Worm (Caenorhabditis elegans) whole organism, midembryonic: ENCODE data around the gene mam-5.

ENCODE experiments used
- T22C8.4 ChIP-seq: fragments of 200-800 bp; sonication (Bioruptor generic); IDR thresholded peaks from 2 replicates; pipeline ENCODE4 v1.3.6; 2022; ENCODE audit warnings: missing genetic modification characterization, missing compliant biosample characterization
- cog-1 ChIP-seq: sonication (generic microtip); optimal IDR thresholded peaks from 2 replicates; lab custom pipeline; 2016; ENCODE audit warnings: missing genetic modification characterization, missing compliant biosample characterization
- flt-1 ChIP-seq: fragments of 200-800 bp; sonication (Bioruptor generic); IDR thresholded peaks from 2 replicates; pipeline ENCODE4 v1.3.6; 2022; ENCODE audit warnings: missing genetic modification characterization, missing compliant biosample characterization
- klf-2 ChIP-seq: fragments of 200-800 bp; sonication (Bioruptor generic); conservative IDR thresholded peaks from 2 replicates; pipeline ENCODE4 v1.3.6; 2022; ENCODE audit warnings: missing genetic modification reagents, missing genetic modification characterization, missing compliant biosample characterization
- med-1 ChIP-seq: sonication (generic microtip); optimal IDR thresholded peaks from 2 replicates; lab custom pipeline; 2017; ENCODE audit warnings: missing genetic modification characterization, mild to moderate bottlenecking, missing compliant biosample characterization, antibody characterized with exemption, missing genetic modification reagents; ENCODE audit not compliant: insufficient read depth
- ref-1 ChIP-seq: fragments of 200-800 bp; sonication (Bioruptor generic); conservative IDR thresholded peaks from 2 replicates; pipeline ENCODE4 v1.3.6; 2022; ENCODE audit warnings: missing genetic modification reagents, missing genetic modification characterization, missing compliant biosample characterization
- tab-1 ChIP-seq: fragments of 200-800 bp; sonication (Bioruptor generic); IDR thresholded peaks from 2 replicates; pipeline ENCODE4 v1.3.6; 2022; ENCODE audit warnings: missing genetic modification characterization, missing compliant biosample characterization
- ztf-23 ChIP-seq: fragments of 200-800 bp; sonication (Bioruptor generic); IDR thresholded peaks from 2 replicates; pipeline ENCODE4 v1.3.6; 2022; ENCODE audit warnings: missing genetic modification reagents, missing genetic modification characterization, missing compliant biosample characterization
- ztf-29 ChIP-seq: fragments of 200-800 bp; sonication (Bioruptor generic); IDR thresholded peaks from 2 replicates; pipeline ENCODE4 v1.3.6; 2022; ENCODE audit warnings: missing genetic modification reagents, missing genetic modification characterization, missing compliant biosample characterization

ce11 chrV:9977211-9977610, 24.7 kb downstream of the mam-5 start:
- TF ChIP-seq ref-1 (GFP tag; lab: Robert Waterston, UW) (no peak), med-1 (GFP tag; lab: Kevin White, UChicago) (no peak), flt-1 (GFP tag; lab: Robert Waterston, UW) (no peak), tab-1 (GFP tag; lab: Robert Waterston, UW) (no peak), cog-1 (no peak), ztf-29 (GFP tag; lab: Robert Waterston, UW) (no peak), ztf-23 (GFP tag; lab: Robert Waterston, UW) (no peak), klf-2 (GFP tag; lab: Robert Waterston, UW) (no peak), T22C8.4 (GFP tag; lab: Robert Waterston, UW) (no peak)
